Worm (Caenorhabditis elegans) whole organism, L4 larva: ENCODE results near the gene spk-1.

ENCODE experiments used
- F10B5.3 ChIP-seq: sonication (generic microtip); optimal IDR thresholded peaks from 2 replicates; lab custom pipeline; 2016; ENCODE audit warnings: mild to moderate bottlenecking, missing genetic modification characterization, missing compliant biosample characterization
- F26F4.8 ChIP-seq: fragments of 200-800 bp; sonication (Bioruptor generic); conservative IDR thresholded peaks from 2 replicates; pipeline ENCODE4 v1.3.6; 2022; ENCODE audit warnings: missing genetic modification characterization, missing compliant biosample characterization
- F44E2.7 ChIP-seq: fragments of 200-800 bp; sonication (Bioruptor generic); IDR thresholded peaks from 2 replicates; pipeline ENCODE4 v2.1.2; 2022; ENCODE audit warnings: missing genetic modification characterization, missing compliant biosample characterization
- F49E8.2 ChIP-seq: sonication (generic microtip); optimal IDR thresholded peaks from 2 replicates; lab custom pipeline; 2016; ENCODE audit warnings: missing compliant biosample characterization, mild to moderate bottlenecking, missing genetic modification characterization, borderline replicate concordance
- Y105C5A.15 ChIP-seq: fragments of 200-800 bp; sonication (Bioruptor generic); IDR thresholded peaks from 2 replicates; pipeline ENCODE4 v1.3.6; 2022; ENCODE audit warnings: missing genetic modification characterization, missing compliant biosample characterization
- Y48G9A.11 ChIP-seq: fragments of 200-800 bp; sonication (Bioruptor generic); IDR thresholded peaks from 2 replicates; pipeline ENCODE4 v1.3.6; 2022; ENCODE audit warnings: missing genetic modification reagents, missing genetic modification characterization, missing compliant biosample characterization
- ZK546.5 ChIP-seq, 2 experiments: sonication (generic microtip); optimal IDR thresholded peaks; 2 replicates each; lab custom pipeline; 2017; ENCODE audit warnings: missing biosample characterization in 2 of 2, missing genetic modification characterization in 2 of 2
- aha-1 ChIP-seq: fragments of 150-350 bp; peaks from one replicate; lab custom pipeline; 2014; ENCODE audit warnings: missing biosample characterization, missing genetic modification characterization
- aly-2 ChIP-seq: sonication (generic microtip); optimal IDR thresholded peaks from 2 replicates; lab custom pipeline; 2018; ENCODE audit warnings: missing biosample characterization, missing genetic modification characterization
- ama-1 ChIP-seq: fragments of 150-350 bp; optimal IDR thresholded peaks from 2 replicates; lab custom pipeline; 2014; ENCODE audit warnings: inconsistent platforms, mixed read lengths
- arid-1 ChIP-seq: fragments of 200-800 bp; sonication (Bioruptor generic); conservative IDR thresholded peaks from 2 replicates; pipeline ENCODE4 v1.3.6; 2022; ENCODE audit warnings: missing genetic modification reagents, missing genetic modification characterization, missing compliant biosample characterization
- ceh-82 ChIP-seq: sonication (generic microtip); optimal IDR thresholded peaks from 2 replicates; lab custom pipeline; 2017; ENCODE audit warnings: missing biosample characterization, missing genetic modification characterization
- ces-1 ChIP-seq: fragments of 150-350 bp; sonication (generic microtip); optimal IDR thresholded peaks from 4 replicates; lab custom pipeline; 2014; ENCODE audit warnings: missing biosample characterization, missing genetic modification reagents, missing genetic modification characterization
- cey-2 ChIP-seq: sonication (generic microtip); optimal IDR thresholded peaks from 3 replicates; lab custom pipeline; 2017; ENCODE audit warnings: missing genetic modification characterization, mild to moderate bottlenecking, missing compliant biosample characterization, antibody characterized with exemption, borderline replicate concordance; ENCODE audit not compliant: insufficient read depth
- ctbp-1 ChIP-seq: fragments of 200-800 bp; sonication (Bioruptor generic); IDR thresholded peaks from 2 replicates; pipeline ENCODE4 v1.3.6; 2022; ENCODE audit warnings: missing genetic modification reagents, missing genetic modification characterization, missing compliant biosample characterization
- daf-19 ChIP-seq: fragments of 200-800 bp; sonication (Bioruptor generic); conservative IDR thresholded peaks from 2 replicates; pipeline ENCODE4 v1.3.6; 2022; ENCODE audit warnings: missing genetic modification characterization, missing compliant biosample characterization
- dmd-9 ChIP-seq: fragments of 200-800 bp; sonication (Bioruptor generic); IDR thresholded peaks from 2 replicates; pipeline ENCODE4 v1.3.6; 2022; ENCODE audit warnings: missing genetic modification reagents, missing genetic modification characterization, missing compliant biosample characterization
- dve-1 ChIP-seq: sonication (generic microtip); optimal IDR thresholded peaks from 2 replicates; lab custom pipeline; 2017; ENCODE audit warnings: antibody characterized with exemption, mild to moderate bottlenecking, missing genetic modification characterization, missing compliant biosample characterization; ENCODE audit not compliant: insufficient read depth
- egl-43 ChIP-seq: fragments of 200-800 bp; sonication (Bioruptor generic); IDR thresholded peaks from 2 replicates; pipeline ENCODE4 v1.3.6; 2022; ENCODE audit warnings: missing genetic modification reagents, missing genetic modification characterization, missing compliant biosample characterization
- fos-1 ChIP-seq: fragments of 150-350 bp; optimal IDR thresholded peaks from 2 replicates; lab custom pipeline; 2014; ENCODE audit warnings: missing biosample characterization, missing genetic modification characterization
- hlh-11 ChIP-seq: fragments of 200-800 bp; sonication (Bioruptor generic); optimal IDR thresholded peaks from 2 replicates; lab custom pipeline; 2018; ENCODE audit warnings: mild to moderate bottlenecking, missing genetic modification characterization, missing compliant biosample characterization
- lin-1 ChIP-seq: fragments of 200-800 bp; sonication (Bioruptor generic); IDR thresholded peaks from 2 replicates; pipeline ENCODE4 v1.3.6; 2022; ENCODE audit warnings: missing genetic modification reagents, missing genetic modification characterization, missing compliant biosample characterization
- lin-29 ChIP-seq: fragments of 200-800 bp; sonication (Bioruptor generic); IDR thresholded peaks from 2 replicates; pipeline ENCODE4 v1.3.6; 2022; ENCODE audit warnings: missing genetic modification reagents, missing genetic modification characterization, missing compliant biosample characterization
- lin-38 ChIP-seq: fragments of 200-800 bp; sonication (Bioruptor generic); IDR thresholded peaks from 2 replicates; pipeline ENCODE4 v1.3.6; 2022; ENCODE audit warnings: missing genetic modification reagents, missing genetic modification characterization, missing compliant biosample characterization
- lsy-2 ChIP-seq, 2 experiments: fragments of 150-350 bp in 1 of 2; sonication (generic microtip) in 1 of 2; optimal IDR thresholded peaks; 2 replicates each; lab custom pipeline; 2014 to 2017; ENCODE audit warnings: missing biosample characterization in 2 of 2, missing genetic modification characterization in 2 of 2
- mdt-29 ChIP-seq: fragments of 200-800 bp; sonication (Bioruptor generic); IDR thresholded peaks from 2 replicates; pipeline ENCODE4 v1.3.6; 2022; ENCODE audit warnings: missing genetic modification reagents, missing genetic modification characterization, missing compliant biosample characterization
- mes-2 ChIP-seq: sonication (generic microtip); optimal IDR thresholded peaks from 2 replicates; lab custom pipeline; 2016; ENCODE audit warnings: missing genotype, mild to moderate bottlenecking, missing genetic modification characterization, missing compliant biosample characterization; ENCODE audit not compliant: poor library complexity, severe bottlenecking
- mxl-3 ChIP-seq: fragments of 200-800 bp; sonication (Bioruptor generic); optimal IDR thresholded peaks from 2 replicates; lab custom pipeline; 2018; ENCODE audit warnings: mild to moderate bottlenecking, missing genetic modification characterization, missing compliant biosample characterization
- nhr-111 ChIP-seq: fragments of 200-800 bp; sonication (Bioruptor generic); optimal IDR thresholded peaks from 2 replicates; lab custom pipeline; 2018; ENCODE audit warnings: mild to moderate bottlenecking, missing genetic modification characterization, missing compliant biosample characterization
- nhr-237 ChIP-seq: sonication (generic microtip); optimal IDR thresholded peaks from 2 replicates; lab custom pipeline; 2017; ENCODE audit warnings: missing biosample characterization, missing genetic modification characterization
- nhr-25 ChIP-seq: sonication (generic microtip); optimal IDR thresholded peaks from 2 replicates; lab custom pipeline; 2017; ENCODE audit warnings: missing genetic modification characterization, mild to moderate bottlenecking, missing compliant biosample characterization, antibody characterized with exemption, moderate library complexity, borderline replicate concordance; ENCODE audit not compliant: insufficient read depth
- nhr-28 ChIP-seq: fragments of 150-350 bp; optimal IDR thresholded peaks from 2 replicates; lab custom pipeline; 2014; ENCODE audit warnings: missing biosample characterization, missing genetic modification characterization
- nhr-48 ChIP-seq: sonication (generic microtip); optimal IDR thresholded peaks from 2 replicates; lab custom pipeline; 2016; ENCODE audit warnings: mild to moderate bottlenecking, missing genetic modification characterization, missing compliant biosample characterization
- nhr-77 ChIP-seq: fragments of 150-350 bp; optimal IDR thresholded peaks from 2 replicates; lab custom pipeline; 2014; ENCODE audit warnings: missing biosample characterization, missing genetic modification characterization
- php-3 ChIP-seq: fragments of 200-800 bp; sonication (Bioruptor generic); IDR thresholded peaks from 2 replicates; pipeline ENCODE4 v1.3.6; 2022; ENCODE audit warnings: missing genetic modification reagents, missing genetic modification characterization, missing compliant biosample characterization
- rbr-2 ChIP-seq: sonication (generic microtip); optimal IDR thresholded peaks from 2 replicates; lab custom pipeline; 2016; ENCODE audit warnings: missing genotype, missing genetic modification characterization, missing compliant biosample characterization
- snpc-1.2 ChIP-seq: fragments of 200-800 bp; sonication (Bioruptor generic); IDR thresholded peaks from 2 replicates; pipeline ENCODE4 v1.3.6; 2022; ENCODE audit warnings: missing genetic modification reagents, missing genetic modification characterization, missing compliant biosample characterization
- unc-130 ChIP-seq: sonication (generic microtip); optimal IDR thresholded peaks from 2 replicates; lab custom pipeline; 2016; ENCODE audit warnings: missing genetic modification reagents, missing genetic modification characterization, missing compliant biosample characterization
- unc-39 ChIP-seq: sonication (generic microtip); optimal IDR thresholded peaks from 2 replicates; lab custom pipeline; 2017; ENCODE audit warnings: missing biosample characterization, missing genetic modification characterization
- unc-62 ChIP-seq, 3 experiments: fragments of 150-350 bp in 1 of 3; sonication (generic microtip); optimal IDR thresholded peaks in 2 of 3; peaks in 1 of 3; 1 replicate in 1 of 3; 2 replicates in 2 of 3; lab custom pipeline; 2014 to 2017; ENCODE audit warnings: missing biosample characterization in 3 of 3, missing genetic modification characterization in 3 of 3, missing genetic modification reagents in 3 of 3, missing genotype in 1 of 3
- zfp-2 ChIP-seq: sonication (generic microtip); optimal IDR thresholded peaks from 2 replicates; lab custom pipeline; 2016; ENCODE audit warnings: mild to moderate bottlenecking, missing genetic modification characterization, missing compliant biosample characterization
- zip-11 ChIP-seq: fragments of 200-800 bp; sonication (Bioruptor generic); IDR thresholded peaks from 2 replicates; pipeline ENCODE4 v1.3.6; 2022; ENCODE audit warnings: missing genetic modification characterization, missing compliant biosample characterization

Gene spk-1

ce11 chrIII:9502155-9502714 lies 45.8 kb downstream of the spk-1 start:
- no peak for TF ChIP-seq ZK546.5 (tag; optimal IDR thresholded peaks at IDR 0.05; lab: Kevin White, UChicago)
- no peak for TF ChIP-seq aly-2 (tag; lab: Kevin White, UChicago)
- peak; percentile 85 for TF ChIP-seq aha-1 (tag; lab: Kevin White, UChicago)
- no peak for TF ChIP-seq Y105C5A.15 (GFP tag; lab: Robert Waterston, UW)
- TF ChIP-seq fos-1 (tag; lab: Kevin White, UChicago) = no peak
- TF ChIP-seq egl-43 (GFP tag; lab: Robert Waterston, UW) = no peak
- no peak for TF ChIP-seq nhr-237 (tag; lab: Kevin White, UChicago)
- TF ChIP-seq Y48G9A.11 (GFP tag; lab: Robert Waterston, UW) = no peak
- no peak for TF ChIP-seq ces-1
- TF ChIP-seq lin-29 = no peak
- no peak for TF ChIP-seq lin-1
- no peak for TF ChIP-seq nhr-48 (tag; lab: Kevin White, UChicago)
- no peak for TF ChIP-seq hlh-11 (tag; lab: Kevin White, UChicago)
- TF ChIP-seq lsy-2 (tag; optimal IDR thresholded peaks at IDR 0.05; lab: Kevin White, UChicago) = peak in 1 of 2 experiments; percentile 31
- peak; percentile 10 for TF ChIP-seq dve-1 (tag; lab: Kevin White, UChicago)
- no peak for TF ChIP-seq unc-130 (GFP tag; lab: Kevin White, UChicago)
- TF ChIP-seq nhr-28 (tag; lab: Kevin White, UChicago) = peak; percentile 65
- TF ChIP-seq mes-2 = no peak
- TF ChIP-seq mdt-29 (GFP tag; lab: Robert Waterston, UW) = no peak
- no peak for TF ChIP-seq arid-1 (GFP tag; lab: Robert Waterston, UW)
- TF ChIP-seq cey-2 = no peak
- no peak for TF ChIP-seq nhr-77
- TF ChIP-seq nhr-25 (tag; lab: Kevin White, UChicago) = peak; percentile 11
- peak in 1 of 2 experiments; percentile 96 for TF ChIP-seq unc-62 (GFP tag; optimal IDR thresholded peaks at IDR 0.05 in 1 of 2; lab: Kevin White, UChicago)
- no peak for TF ChIP-seq unc-62 (tag; optimal IDR thresholded peaks at IDR 0.05; lab: Kevin White, UChicago)
- no peak for TF ChIP-seq rbr-2 (tag; lab: Kevin White, UChicago)
- TF ChIP-seq php-3 (GFP tag; lab: Robert Waterston, UW) = no peak
- TF ChIP-seq F49E8.2 (tag; lab: Kevin White, UChicago) = no peak
- TF ChIP-seq F26F4.8 (GFP tag; lab: Robert Waterston, UW) = no peak
- no peak for TF ChIP-seq ama-1 (lab: Kevin White, UChicago)
- TF ChIP-seq snpc-1.2 (GFP tag; lab: Robert Waterston, UW) = no peak
- TF ChIP-seq zip-11 (GFP tag; lab: Robert Waterston, UW) = no peak
- TF ChIP-seq ceh-82 (tag; lab: Kevin White, UChicago) = no peak
- no peak for TF ChIP-seq zfp-2 (tag; lab: Kevin White, UChicago)
- TF ChIP-seq mxl-3 (GFP tag; lab: Kevin White, UChicago) = peak; percentile 33
- TF ChIP-seq nhr-111 (GFP tag; lab: Kevin White, UChicago) = no peak
- TF ChIP-seq F10B5.3 (tag; lab: Kevin White, UChicago) = no peak
- no peak for TF ChIP-seq ctbp-1 (GFP tag; lab: Robert Waterston, UW)
- no peak for TF ChIP-seq F44E2.7
- no peak for TF ChIP-seq unc-39 (tag; lab: Kevin White, UChicago)

- peak; percentile 67; the same call in 1 of the 2 replicates for TF ChIP-seq snpc-1.2 (GFP tag; lab: Robert Waterston, UW)
- TF ChIP-seq lsy-2 (tag; optimal IDR thresholded peaks at IDR 0.05; lab: Kevin White, UChicago) = no peak
- TF ChIP-seq lin-38 (GFP tag; lab: Robert Waterston, UW) = peak; percentile 61
- TF ChIP-seq unc-62 (GFP tag; optimal IDR thresholded peaks at IDR 0.05 in 1 of 2; lab: Kevin White, UChicago) = no peak
- no peak for TF ChIP-seq unc-62 (tag; optimal IDR thresholded peaks at IDR 0.05; lab: Kevin White, UChicago)
- no peak for TF ChIP-seq daf-19 (GFP tag; lab: Robert Waterston, UW)
- 0 out of 2 replicates have a peak, but pooled peaks have one; percentile 5 for TF ChIP-seq arid-1 (GFP tag; lab: Robert Waterston, UW)
- TF ChIP-seq php-3 (GFP tag; lab: Robert Waterston, UW) = no peak
- peak; percentile 65 for TF ChIP-seq unc-130 (GFP tag; lab: Kevin White, UChicago)
- TF ChIP-seq dmd-9 = 0 out of 2 replicates have a peak, but pooled peaks have one; percentile 28
- peak; percentile 54; the same call in 1 of the 2 replicates for TF ChIP-seq Y48G9A.11 (GFP tag; lab: Robert Waterston, UW)
Observed at ce11 chrIII:9504347-9504746, 47.9 kb downstream of the spk-1 start.
